Fruit fly (Drosophila melanogaster): ENCODE measurements around the gene CG14777.
A peak's percentile ranks its signal among the peaks of the same experiment; 100 is the strongest.

dm6 chrX:1461544-1461943 is 4.4 kb upstream of the CG14777 start, which contains the start of gene CG14787:
- TF ChIP-seq CG4496 (GFP tag; IDR thresholded peaks at IDR 0.05) (peak; percentile 52; the same call in 1 of the 3 replicates), fd96Ca (GFP tag; IDR thresholded peaks at IDR 0.05) (no peak), CG12605 (GFP tag; IDR thresholded peaks at IDR 0.05) (no peak; the same call in 1 of the 2 replicates), CG14655 (GFP tag; optimal IDR thresholded peaks at IDR 0.05) (no peak)

Data from whole organism, pupa.